Fruit fly (Drosophila melanogaster): ENCODE results near the gene CG45099.

- TF ChIP-seq CG8119 (GFP tag; IDR thresholded peaks at IDR 0.05): no peak
- no peak for TF ChIP-seq CG6792 (GFP tag; optimal IDR thresholded peaks at IDR 0.05)
- no peak for TF ChIP-seq CG16779 (tag; optimal IDR thresholded peaks at IDR 0.05)
- no peak for TF ChIP-seq Gug (GFP tag; IDR thresholded peaks at IDR 0.05)
- TF ChIP-seq CG7368 (GFP tag; optimal IDR thresholded peaks at IDR 0.05): no peak
- TF ChIP-seq Sox14 (GFP tag; optimal IDR thresholded peaks at IDR 0.05): no peak
- no peak for TF ChIP-seq CG6163 (GFP tag; IDR thresholded peaks at IDR 0.05)
- TF ChIP-seq Hr4 (GFP tag; optimal IDR thresholded peaks at IDR 0.05): no peak
- no peak for TF ChIP-seq OdsH (GFP tag; optimal IDR thresholded peaks at IDR 0.05)
- no peak for TF ChIP-seq CG34406 (GFP tag; optimal IDR thresholded peaks at IDR 0.05)
- TF ChIP-seq Ets96B (tag; optimal IDR thresholded peaks at IDR 0.05): no peak
- no peak for TF ChIP-seq Smox (GFP tag; optimal IDR thresholded peaks at IDR 0.05)
- no peak for TF ChIP-seq esn (GFP tag; optimal IDR thresholded peaks at IDR 0.05)
Observed at dm6 chr3R:22080161-22080560, 46.1 kb upstream of the CG45099 start, which contains the start of gene CG13408.
